Fruit fly (Drosophila melanogaster): ENCODE data around the gene CG12692.
A peak's percentile ranks its signal among the peaks of the same experiment; 100 is the strongest.

CG12692 gene

dm6 chrX:4329809-4330208 lies 27.7 kb upstream of the CG12692 start (continued):
- no peak for TF ChIP-seq CG11456 (GFP tag; IDR thresholded peaks at IDR 0.05)

dm6 chrX:4329357-4329756 lies 27.2 kb upstream of the CG12692 start, which contains the start of gene CG12693:
CG12693 (minus strand) TSS chrX:4329457.
- TF ChIP-seq Lim3 (GFP tag; IDR thresholded peaks at IDR 0.05) (no peak), Stat92E (GFP tag; optimal IDR thresholded peaks at IDR 0.05) (no peak), CG4404 (GFP tag; IDR thresholded peaks at IDR 0.05) (no peak)

- TF ChIP-seq nom (GFP tag; optimal IDR thresholded peaks at IDR 0.05) (peak; percentile 3), NC2β (GFP tag; optimal IDR thresholded peaks at IDR 0.05) (no peak), CG6654 (GFP tag; optimal IDR thresholded peaks at IDR 0.05) (peak; percentile 71)
Measured at dm6 chrX:4325346-4325745, 23.2 kb upstream of the CG12692 start.

dm6 chrX:4324781-4325180 lies 22.6 kb upstream of the CG12692 start:
- TF ChIP-seq CG14014 (GFP tag; IDR thresholded peaks at IDR 0.05) (peak; percentile 99), Ssrp (tag; optimal IDR thresholded peaks at IDR 0.05) (peak; percentile 93), CG12659 (GFP tag; optimal IDR thresholded peaks at IDR 0.05) (peak; percentile 98), pfk (GFP tag; optimal IDR thresholded peaks at IDR 0.05) (peak; percentile 73), CG8478 (optimal IDR thresholded peaks at IDR 0.05) (no peak), E2f1 (GFP tag; IDR thresholded peaks at IDR 0.05) (peak; percentile 99), CG30431 (GFP tag; optimal IDR thresholded peaks at IDR 0.05) (peak; percentile 96), chm (GFP tag; IDR thresholded peaks at IDR 0.05) (peak; percentile 98), Hmx (GFP tag; optimal IDR thresholded peaks at IDR 0.05) (peak; percentile 95), sisA (GFP tag; IDR thresholded peaks at IDR 0.05) (peak; percentile 99), ssp (GFP tag; IDR thresholded peaks at IDR 0.05) (peak; percentile 94), HLHmδ (GFP tag; optimal IDR thresholded peaks at IDR 0.05) (no peak), inv (GFP tag; IDR thresholded peaks at IDR 0.05; ENCODE audit: partially characterized antibody) (no peak), esg (GFP tag; conservative IDR thresholded peaks at IDR 0.05) (peak; percentile 99), croc (GFP tag; conservative IDR thresholded peaks at IDR 0.05) (peak; percentile 96), CG3726 (GFP tag; IDR thresholded peaks at IDR 0.05) (peak; percentile 98), salm (tag; optimal IDR thresholded peaks at IDR 0.05) (peak; percentile 94), pita (GFP tag; optimal IDR thresholded peaks at IDR 0.05) (no peak), pan (optimal IDR thresholded peaks at IDR 0.05) (no peak), pan (GFP tag; optimal IDR thresholded peaks at IDR 0.05 in 1 of 2, IDR thresholded peaks at IDR 0.05 in 1 of 2) (peak in 1 of 2 experiments; percentile 99), stwl (tag; optimal IDR thresholded peaks at IDR 0.05) (no peak), HHEX (GFP tag; optimal IDR thresholded peaks at IDR 0.05) (peak; percentile 98), Trl (optimal IDR thresholded peaks at IDR 0.05) (peak; percentile 47 to 90), Trl (GFP tag; optimal IDR thresholded peaks at IDR 0.05) (peak; percentile 97), Hmr (GFP tag; optimal IDR thresholded peaks at IDR 0.05) (peak; percentile 99), B-H1 (GFP tag; IDR thresholded peaks at IDR 0.05) (peak; percentile 98), bigmax (GFP tag; optimal IDR thresholded peaks at IDR 0.05) (peak; percentile 70), CG12299 (tag; optimal IDR thresholded peaks at IDR 0.05) (peak; percentile 97), exex (tag; optimal IDR thresholded peaks at IDR 0.05) (peak; percentile 93), dmrt99B (tag; optimal IDR thresholded peaks at IDR 0.05) (peak; percentile 98), CG10462 (GFP tag; optimal IDR thresholded peaks at IDR 0.05) (peak; percentile 92), crol (GFP tag; IDR thresholded peaks at IDR 0.05) (peak; percentile 70), CG1647 (GFP tag; optimal IDR thresholded peaks at IDR 0.05) (peak; percentile 97), CG15696 (tag; optimal IDR thresholded peaks at IDR 0.05) (peak; percentile 87), Dfd (GFP tag; optimal IDR thresholded peaks at IDR 0.05) (peak in 1 of 2 experiments; percentile 86), fd102C (GFP tag; optimal IDR thresholded peaks at IDR 0.05) (peak; percentile 14), sr (GFP tag; IDR thresholded peaks at IDR 0.05) (peak; percentile 98), wor (GFP tag; IDR thresholded peaks at IDR 0.05) (peak; percentile 97), CG31441 (GFP tag; IDR thresholded peaks at IDR 0.05) (peak; percentile 91), CHES-1-like (GFP tag; optimal IDR thresholded peaks at IDR 0.05) (peak; percentile 98)
